Fruit fly (Drosophila melanogaster) whole organism, embryonic: Measurements from ENCODE around the gene mRpL40.
A peak's percentile ranks its signal among the peaks of the same experiment; 100 is the strongest.

Experiments used
- Bgb ChIP-seq: fragments of 200-800 bp; sonication (Bioruptor generic); IDR thresholded peaks from 2 replicates; pipeline ENCODE4 v1.3.6; 2022; ENCODE audit warnings: missing biosample characterization, missing genetic modification characterization; ENCODE audit not compliant: partially characterized antibody
- BtbVII ChIP-seq: fragments of 200-800 bp; sonication (Bioruptor generic); optimal IDR thresholded peaks from 3 replicates; lab custom pipeline; 2017; ENCODE audit warnings: missing biosample characterization, mild to moderate bottlenecking, missing genetic modification characterization
- CG10267 ChIP-seq: fragments of 200-800 bp; sonication (Bioruptor generic); optimal IDR thresholded peaks from 2 replicates; lab custom pipeline; 2018; ENCODE audit warnings: missing biosample characterization, mild to moderate bottlenecking, missing genetic modification characterization, moderate library complexity
- CG10321 ChIP-seq: fragments of 200-800 bp; sonication (Bioruptor generic); IDR thresholded peaks from 2 replicates; pipeline ENCODE4 v1.3.6; 2022; ENCODE audit warnings: missing biosample characterization, missing genetic modification characterization
- CG10654 ChIP-seq: fragments of 200-800 bp; sonication (Bioruptor generic); optimal IDR thresholded peaks from 2 replicates; lab custom pipeline; 2016; ENCODE audit warnings: missing biosample characterization, missing genetic modification characterization
- CG11504 ChIP-seq: fragments of 200-800 bp; sonication (Bioruptor generic); optimal IDR thresholded peaks from 3 replicates; lab custom pipeline; 2019; ENCODE audit warnings: missing biosample characterization, mild to moderate bottlenecking, missing genetic modification characterization, moderate library complexity
- CG12236 ChIP-seq: fragments of 200-800 bp; sonication (Bioruptor generic); optimal IDR thresholded peaks from 2 replicates; lab custom pipeline; 2016; ENCODE audit warnings: missing biosample characterization, missing genetic modification characterization
- CG12391 ChIP-seq: fragments of 200-800 bp; sonication (Bioruptor generic); optimal IDR thresholded peaks from 3 replicates; lab custom pipeline; 2018; ENCODE audit warnings: missing biosample characterization, mild to moderate bottlenecking, missing genetic modification characterization, moderate library complexity
- CG12744 ChIP-seq: fragments of 200-800 bp; sonication (Bioruptor generic); optimal IDR thresholded peaks from 2 replicates; lab custom pipeline; 2016; ENCODE audit warnings: missing biosample characterization, missing genetic modification characterization
- CG13287 ChIP-seq: fragments of 200-800 bp; sonication (Bioruptor generic); IDR thresholded peaks from 2 replicates; pipeline ENCODE4 v1.3.6; 2022; ENCODE audit warnings: missing biosample characterization, missing genetic modification characterization; ENCODE audit not compliant: partially characterized antibody
- CG14050 ChIP-seq: fragments of 200-800 bp; sonication (Bioruptor generic); IDR thresholded peaks from 3 replicates; pipeline ENCODE4 v1.3.6; 2022; ENCODE audit warnings: missing biosample characterization, missing genetic modification characterization
- CG15073 ChIP-seq: fragments of 200-800 bp; sonication (Bioruptor generic); optimal IDR thresholded peaks from 2 replicates; lab custom pipeline; 2016; ENCODE audit warnings: missing biosample characterization, missing genetic modification characterization
- CG15269 ChIP-seq: fragments of 200-800 bp; sonication (Bioruptor generic); optimal IDR thresholded peaks from 2 replicates; lab custom pipeline; 2018; ENCODE audit warnings: missing biosample characterization, mild to moderate bottlenecking, missing genetic modification characterization, moderate library complexity
- CG18476 ChIP-seq: fragments of 200-800 bp; sonication (Bioruptor generic); optimal IDR thresholded peaks from 2 replicates; lab custom pipeline; 2016; ENCODE audit warnings: missing biosample characterization, mild to moderate bottlenecking, missing genetic modification characterization
- CG2120 ChIP-seq: fragments of 200-800 bp; sonication (Bioruptor generic); optimal IDR thresholded peaks from 3 replicates; lab custom pipeline; 2016; ENCODE audit warnings: missing biosample characterization, missing genetic modification characterization
- CG2202 ChIP-seq: fragments of 200-800 bp; sonication (Bioruptor generic); optimal IDR thresholded peaks from 2 replicates; lab custom pipeline; 2018; ENCODE audit warnings: missing biosample characterization, mild to moderate bottlenecking, missing genetic modification characterization
- CG2875 ChIP-seq: fragments of 200-800 bp; sonication (Bioruptor generic); optimal IDR thresholded peaks from 2 replicates; lab custom pipeline; 2017; ENCODE audit warnings: missing biosample characterization, mild to moderate bottlenecking, missing genetic modification characterization, missing genetic modification reagents
- CG3065 ChIP-seq: fragments of 200-800 bp; sonication (Bioruptor generic); optimal IDR thresholded peaks from 2 replicates; lab custom pipeline; 2016; ENCODE audit warnings: missing biosample characterization, missing genetic modification characterization
- CG32767 ChIP-seq: fragments of 200-800 bp; sonication (Bioruptor generic); IDR thresholded peaks from 2 replicates; pipeline ENCODE4 v1.3.6; 2022; ENCODE audit warnings: missing biosample characterization, missing genetic modification characterization
- CG34376 ChIP-seq: fragments of 200-800 bp; sonication (Bioruptor generic); optimal IDR thresholded peaks from 2 replicates; lab custom pipeline; 2018; ENCODE audit warnings: missing biosample characterization, mild to moderate bottlenecking, missing genetic modification characterization
- CG4424 ChIP-seq: fragments of 200-800 bp; sonication (Bioruptor generic); optimal IDR thresholded peaks from 3 replicates; lab custom pipeline; 2016; ENCODE audit warnings: missing biosample characterization, missing genetic modification characterization
- CG6791 ChIP-seq: fragments of 200-800 bp; sonication (Bioruptor generic); IDR thresholded peaks from 3 replicates; pipeline ENCODE4 v1.3.6; 2022; ENCODE audit warnings: missing biosample characterization, missing genetic modification characterization; ENCODE audit not compliant: partially characterized antibody
- CG7786 ChIP-seq: fragments of 200-800 bp; sonication (Bioruptor generic); optimal IDR thresholded peaks from 2 replicates; lab custom pipeline; 2016; ENCODE audit warnings: missing biosample characterization, missing genetic modification characterization
- CG9932 ChIP-seq: fragments of 200-800 bp; sonication (Bioruptor generic); IDR thresholded peaks from 2 replicates; pipeline ENCODE4 v1.3.6; 2022; ENCODE audit warnings: missing biosample characterization, missing genetic modification characterization
- Dip3 ChIP-seq: fragments of 200-800 bp; sonication (Bioruptor generic); optimal IDR thresholded peaks from 3 replicates; lab custom pipeline; 2016; ENCODE audit warnings: missing biosample characterization, missing genetic modification characterization
- Doc2 ChIP-seq: fragments of 200-800 bp; sonication (Bioruptor generic); IDR thresholded peaks from 2 replicates; pipeline ENCODE4 v1.3.6; 2022; ENCODE audit warnings: missing biosample characterization, missing genetic modification characterization
- Fer3 ChIP-seq: fragments of 200-800 bp; sonication (Bioruptor generic); optimal IDR thresholded peaks from 2 replicates; lab custom pipeline; 2018; ENCODE audit warnings: missing biosample characterization, mild to moderate bottlenecking, missing genetic modification characterization, moderate library complexity
- HLH3B ChIP-seq: fragments of 200-800 bp; sonication (Bioruptor generic); IDR thresholded peaks from 2 replicates; pipeline ENCODE4 v1.3.6; 2022; ENCODE audit warnings: missing biosample characterization, missing genetic modification characterization
- Hand ChIP-seq: fragments of 200-800 bp; sonication (Bioruptor generic); optimal IDR thresholded peaks from 2 replicates; lab custom pipeline; 2017; ENCODE audit warnings: mild to moderate bottlenecking, missing biosample characterization, missing genetic modification reagents, missing genetic modification characterization
- Hr3 ChIP-seq: fragments of 200-800 bp; sonication (Bioruptor generic); optimal IDR thresholded peaks from 3 replicates; lab custom pipeline; 2016; ENCODE audit warnings: missing biosample characterization, missing genetic modification characterization
- Nf-YA ChIP-seq: fragments of 200-800 bp; sonication (Bioruptor generic); IDR thresholded peaks from 2 replicates; pipeline ENCODE4 v1.3.6; 2022; ENCODE audit warnings: missing biosample characterization, missing genetic modification characterization
- Sox100B ChIP-seq: fragments of 200-800 bp; sonication (Bioruptor generic); optimal IDR thresholded peaks from 3 replicates; lab custom pipeline; 2018; ENCODE audit warnings: missing biosample characterization, mild to moderate bottlenecking, missing genetic modification characterization
- Sox102F ChIP-seq: fragments of 200-800 bp; sonication (Bioruptor generic); optimal IDR thresholded peaks from 2 replicates; lab custom pipeline; 2018; ENCODE audit warnings: missing biosample characterization, mild to moderate bottlenecking, missing genetic modification characterization, moderate library complexity
- crp ChIP-seq, 2 experiments: fragments of 200-800 bp; sonication (Bioruptor generic); optimal IDR thresholded peaks; 2 replicates in 1 of 2; 3 replicates in 1 of 2; lab custom pipeline; 2017; ENCODE audit warnings: missing biosample characterization in 2 of 2, missing genetic modification characterization in 2 of 2, mild to moderate bottlenecking in 1 of 2, moderate library complexity in 1 of 2
- dmrt99B ChIP-seq: fragments of 200-800 bp; sonication (Bioruptor generic); optimal IDR thresholded peaks from 2 replicates; lab custom pipeline; 2018; ENCODE audit warnings: missing biosample characterization, mild to moderate bottlenecking, missing genetic modification characterization, moderate library complexity
- eve ChIP-seq, 2 experiments: fragments of >200 bp; optimal IDR thresholded peaks; 2 replicates each; lab custom pipeline; 2017; ENCODE audit warnings: missing biosample characterization in 2 of 2, missing genetic modification characterization in 2 of 2
- gce ChIP-seq: fragments of 200-800 bp; sonication (Bioruptor generic); IDR thresholded peaks from 3 replicates; pipeline ENCODE4 v1.3.6; 2022; ENCODE audit warnings: missing biosample characterization, missing genetic modification characterization
- gcm ChIP-seq: fragments of 200-800 bp; sonication (Bioruptor generic); optimal IDR thresholded peaks from 2 replicates; lab custom pipeline; 2019; ENCODE audit warnings: missing biosample characterization, mild to moderate bottlenecking, missing genetic modification characterization, moderate library complexity
- gem ChIP-seq: fragments of 200-800 bp; sonication (Bioruptor generic); optimal IDR thresholded peaks from 2 replicates; lab custom pipeline; 2019; ENCODE audit warnings: missing biosample characterization, mild to moderate bottlenecking, missing genetic modification characterization, moderate library complexity
- gt ChIP-seq: fragments of 200-800 bp; sonication (Bioruptor generic); IDR thresholded peaks from 2 replicates; pipeline ENCODE4 v1.3.6; 2022; ENCODE audit warnings: missing biosample characterization, missing genetic modification characterization
- hb ChIP-seq: fragments of 200-800 bp; sonication (Bioruptor generic); IDR thresholded peaks from 3 replicates; pipeline ENCODE4 v1.3.6; 2022; ENCODE audit warnings: missing biosample characterization, missing genetic modification characterization; ENCODE audit not compliant: partially characterized antibody
- hth ChIP-seq: fragments of >200 bp; optimal IDR thresholded peaks from 2 replicates; lab custom pipeline; 2017; ENCODE audit warnings: inconsistent platforms
- onecut ChIP-seq: fragments of 200-800 bp; sonication (Bioruptor generic); IDR thresholded peaks from 2 replicates; pipeline ENCODE4 v1.3.6; 2022; ENCODE audit warnings: missing biosample characterization, missing genetic modification characterization
- org-1 ChIP-seq: fragments of 200-800 bp; sonication (Bioruptor generic); optimal IDR thresholded peaks from 2 replicates; lab custom pipeline; 2017; ENCODE audit warnings: missing biosample characterization, missing genetic modification characterization
- pzg ChIP-seq: fragments of 200-800 bp; sonication (Bioruptor generic); optimal IDR thresholded peaks from 3 replicates; lab custom pipeline; 2018; ENCODE audit warnings: missing biosample characterization, mild to moderate bottlenecking, missing genetic modification characterization, moderate library complexity
- ro ChIP-seq: fragments of 200-800 bp; sonication (Bioruptor generic); IDR thresholded peaks from 2 replicates; pipeline ENCODE4 v1.3.6; 2022; ENCODE audit warnings: missing biosample characterization, missing genetic modification characterization
- sqz ChIP-seq: fragments of 200-800 bp; sonication (Bioruptor generic); optimal IDR thresholded peaks from 3 replicates; lab custom pipeline; 2018; ENCODE audit warnings: missing biosample characterization, mild to moderate bottlenecking, missing genetic modification characterization
- tin ChIP-seq: fragments of 200-800 bp; sonication (Bioruptor generic); optimal IDR thresholded peaks from 3 replicates; lab custom pipeline; 2016; ENCODE audit warnings: missing biosample characterization, missing genetic modification characterization
- tna ChIP-seq: fragments of 200-800 bp; sonication (Bioruptor generic); IDR thresholded peaks from 2 replicates; pipeline ENCODE4 v1.3.6; 2022; ENCODE audit warnings: missing biosample characterization, missing genetic modification characterization; ENCODE audit not compliant: partially characterized antibody
- zfh2 ChIP-seq: fragments of 200-800 bp; sonication (Bioruptor generic); optimal IDR thresholded peaks from 2 replicates; lab custom pipeline; 2016; ENCODE audit warnings: missing biosample characterization, missing genetic modification characterization

mRpL40 gene

dm6 chr3R:11421643-11422122 lies 14.0 kb downstream of the mRpL40 start, which contains the start of the genes ninaG and Sptz (continued):
- TF ChIP-seq gt (peak; percentile 87), onecut (GFP tag; lab: Robert Waterston, UW) (no peak; the same call in 1 of the 2 replicates), eve (GFP tag; optimal IDR thresholded peaks at IDR 0.05; lab: Kevin White, UChicago) (peak in 1 of 2 experiments; percentile 86), CG3065 (GFP tag; lab: Kevin White, UChicago) (peak; percentile 91), gce (peak; percentile 87), Nf-YA (peak; percentile 87), CG12744 (GFP tag; lab: Kevin White, UChicago) (peak; percentile 92), CG10267 (peak; percentile 88), CG10654 (GFP tag; lab: Kevin White, UChicago) (peak; percentile 95), tna (no peak), zfh2 (GFP tag; lab: Kevin White, UChicago) (peak; percentile 97), Fer3 (peak; percentile 91), crp (GFP tag; optimal IDR thresholded peaks at IDR 0.05; lab: Kevin White, UChicago) (peak in 1 of 2 experiments; percentile 78), Hr3 (peak; percentile 95), CG15073 (GFP tag; lab: Kevin White, UChicago) (peak; percentile 63), CG4424 (GFP tag; lab: Kevin White, UChicago) (peak; percentile 95), CG13287 (peak; percentile 64), Hand (GFP tag; lab: Kevin White, UChicago) (peak; percentile 59), dmrt99B (tag; lab: Kevin White, UChicago) (no peak), hth (lab: Kevin White, UChicago) (no peak), pzg (GFP tag; lab: Kevin White, UChicago) (peak; percentile 56), hb (no peak), CG14050 (peak; percentile 90), Sox102F (GFP tag; lab: Kevin White, UChicago) (peak; percentile 92), HLH3B (GFP tag; lab: Robert Waterston, UW) (peak; percentile 95), CG9932 (GFP tag; lab: Robert Waterston, UW) (peak; percentile 97), CG7786 (GFP tag; lab: Kevin White, UChicago) (peak; percentile 94), CG6791 (0 out of 3 replicates have a peak, but pooled peaks have one; percentile 17), ro (GFP tag; lab: Robert Waterston, UW) (peak; percentile 90), org-1 (GFP tag; lab: Kevin White, UChicago) (peak; percentile 78), CG15269 (tag; lab: Kevin White, UChicago) (peak; percentile 87), tin (peak; percentile 97), sqz (GFP tag; lab: Kevin White, UChicago) (no peak), CG11504 (tag; lab: Kevin White, UChicago) (peak; percentile 89), CG32767 (GFP tag; lab: Robert Waterston, UW) (peak; percentile 94), CG12391 (tag; lab: Kevin White, UChicago) (peak; percentile 95), CG12236 (GFP tag; lab: Kevin White, UChicago) (peak; percentile 68), Dip3 (peak; percentile 96), CG18476 (peak; percentile 93), CG34376 (GFP tag; lab: Kevin White, UChicago) (peak; percentile 74), BtbVII (GFP tag; lab: Kevin White, UChicago) (peak; percentile 74), Sox100B (GFP tag; lab: Kevin White, UChicago) (no peak), CG10321 (GFP tag; lab: Robert Waterston, UW) (peak; percentile 66), CG2120 (GFP tag; lab: Kevin White, UChicago) (peak; percentile 97), Doc2 (GFP tag; lab: Robert Waterston, UW) (peak; percentile 84), gem (peak; percentile 95), Bgb (no peak), gcm (peak; percentile 81), CG2202 (tag; lab: Kevin White, UChicago) (peak; percentile 80), CG2875 (GFP tag; lab: Kevin White, UChicago) (peak; percentile 74)
